Worm (Caenorhabditis elegans): Measurements from ENCODE around the gene ceh-14.
A peak's percentile ranks its signal among the peaks of the same experiment; 100 is the strongest.

DNA sequence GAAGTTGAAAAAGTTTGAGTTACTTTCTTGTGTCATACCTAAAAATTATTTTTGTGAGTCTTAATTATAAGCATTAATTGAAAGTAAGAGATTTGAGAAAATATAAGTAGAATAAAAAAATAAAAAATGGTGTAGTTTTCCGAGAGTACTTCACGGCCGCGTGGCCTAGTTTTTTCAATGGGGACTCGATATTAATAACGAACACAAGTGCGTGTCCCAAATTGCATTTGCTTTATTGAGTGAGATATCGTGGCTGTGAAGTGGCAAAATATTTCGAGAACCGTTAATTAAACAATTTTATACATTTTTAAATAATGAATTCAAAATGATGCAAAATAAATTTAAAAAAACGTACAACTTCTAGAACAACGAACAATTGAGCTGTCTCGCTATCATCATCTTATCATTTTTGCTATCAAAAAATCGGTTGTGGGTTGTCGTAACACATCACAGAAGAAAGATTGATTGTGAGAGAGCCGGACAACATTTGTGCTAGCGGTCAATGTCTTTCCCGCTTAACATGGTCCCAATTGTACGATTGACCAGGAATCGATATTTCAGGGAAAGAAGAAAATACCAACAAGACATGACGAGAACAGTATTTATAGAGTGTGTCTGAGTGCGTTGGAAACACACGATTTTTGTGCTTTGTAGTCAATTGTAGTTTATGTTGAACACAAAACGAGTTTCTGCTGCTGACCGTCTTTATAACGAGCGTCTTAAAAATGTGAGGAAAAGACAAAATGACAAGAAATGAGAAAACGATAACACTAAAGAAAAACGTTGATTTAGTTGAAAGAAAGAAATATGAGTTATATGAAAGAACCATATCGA, 37.4 kb upstream of the ceh-14 start, which contains the start of gene apy-1:
- no peak for TF ChIP-seq ref-1 (GFP tag; conservative IDR thresholded peaks at IDR 0.05)
- no peak for TF ChIP-seq flt-1 (GFP tag; IDR thresholded peaks at IDR 0.05)
- no peak for TF ChIP-seq klf-2 (GFP tag; conservative IDR thresholded peaks at IDR 0.05)
- TF ChIP-seq T22C8.4 (GFP tag; IDR thresholded peaks at IDR 0.05) = no peak
- no peak for TF ChIP-seq med-1 (GFP tag; optimal IDR thresholded peaks at IDR 0.05; ENCODE audit: insufficient read depth)
- TF ChIP-seq ztf-23 (GFP tag; IDR thresholded peaks at IDR 0.05) = no peak
- no peak for TF ChIP-seq ztf-29 (GFP tag; IDR thresholded peaks at IDR 0.05)
- TF ChIP-seq cog-1 (tag; optimal IDR thresholded peaks at IDR 0.05) = peak; percentile 1
- no peak for TF ChIP-seq tab-1 (GFP tag; IDR thresholded peaks at IDR 0.05)

Measured in whole organism, midembryonic.